Worm (Caenorhabditis elegans): ENCODE data around the gene C50B6.9.

C50B6.9 gene

ce11 chrV:13350302-13350701 is 14.1 kb downstream of the C50B6.9 start:
- no peak for TF ChIP-seq tbx-2 (tag; optimal IDR thresholded peaks at IDR 0.05)
- TF ChIP-seq fkh-6 (tag; optimal IDR thresholded peaks at IDR 0.05), result no peak
- no peak for TF ChIP-seq ceh-19 (GFP tag; optimal IDR thresholded peaks at IDR 0.05)
- no peak for TF ChIP-seq npax-4 (tag; optimal IDR thresholded peaks at IDR 0.05)
- TF ChIP-seq hlh-8 (tag; optimal IDR thresholded peaks at IDR 0.05), result no peak
- no peak for TF ChIP-seq pat-9 (tag; optimal IDR thresholded peaks at IDR 0.05)
- TF ChIP-seq unc-3 (GFP tag; conservative IDR thresholded peaks at IDR 0.05), result no peak
- no peak for TF ChIP-seq unc-3 (tag; optimal IDR thresholded peaks at IDR 0.05)
- TF ChIP-seq odd-2 (tag; optimal IDR thresholded peaks at IDR 0.05), result no peak
- no peak for TF ChIP-seq gmeb-2 (tag; optimal IDR thresholded peaks at IDR 0.05)
- TF ChIP-seq rnt-1 (tag; optimal IDR thresholded peaks at IDR 0.05), result no peak
- TF ChIP-seq fax-1 (tag; optimal IDR thresholded peaks at IDR 0.05), result no peak
- no peak for TF ChIP-seq elt-4 (tag; optimal IDR thresholded peaks at IDR 0.05)
- no peak for TF ChIP-seq nhr-232 (tag; optimal IDR thresholded peaks at IDR 0.05)
- TF ChIP-seq ceh-34 (tag; optimal IDR thresholded peaks at IDR 0.05), result no peak
- TF ChIP-seq mec-3 (tag; optimal IDR thresholded peaks at IDR 0.05; ENCODE audit: borderline replicate concordance), result no peak
- TF ChIP-seq eyg-1 (tag; optimal IDR thresholded peaks at IDR 0.05), result no peak
- no peak for TF ChIP-seq hlh-6 (tag; optimal IDR thresholded peaks at IDR 0.05)
- no peak for TF ChIP-seq pha-4 (tag; optimal IDR thresholded peaks at IDR 0.05)
- no peak for TF ChIP-seq ceh-2 (tag; optimal IDR thresholded peaks at IDR 0.05)
- TF ChIP-seq unc-55 (GFP tag; optimal IDR thresholded peaks at IDR 0.05), result no peak

ce11 chrV:13351773-13352172 is 15.6 kb downstream of the C50B6.9 start:
- peak; percentile 31 for TF ChIP-seq unc-55 (GFP tag; optimal IDR thresholded peaks at IDR 0.05)
- no peak for TF ChIP-seq ceh-45 (GFP tag; IDR thresholded peaks at IDR 0.05)

ce11 chrV:13352415-13352814 is 16.2 kb downstream of the C50B6.9 start:
- TF ChIP-seq ceh-2 (tag; optimal IDR thresholded peaks at IDR 0.05), result no peak
- TF ChIP-seq ceh-31 (tag; optimal IDR thresholded peaks at IDR 0.05), result no peak
- TF ChIP-seq K09A11.1 (tag; optimal IDR thresholded peaks at IDR 0.05; ENCODE audit: insufficient read depth), result no peak
- no peak for TF ChIP-seq unc-55 (GFP tag; optimal IDR thresholded peaks at IDR 0.05)
- no peak for TF ChIP-seq tbx-2 (tag; optimal IDR thresholded peaks at IDR 0.05)
- TF ChIP-seq ama-1 (optimal IDR thresholded peaks at IDR 0.05), result no peak
- TF ChIP-seq sox-2 (GFP tag; IDR thresholded peaks at IDR 0.05), result no peak
- no peak for TF ChIP-seq ceh-30 (tag; optimal IDR thresholded peaks at IDR 0.05)
- TF ChIP-seq hlh-6 (tag; optimal IDR thresholded peaks at IDR 0.05), result no peak
- no peak for TF ChIP-seq syd-9 (tag; optimal IDR thresholded peaks at IDR 0.05)
- no peak for TF ChIP-seq fkh-10 (GFP tag; optimal IDR thresholded peaks at IDR 0.05)
- TF ChIP-seq F13H6.1 (tag; optimal IDR thresholded peaks at IDR 0.05), result no peak
- no peak for TF ChIP-seq pat-9 (tag; optimal IDR thresholded peaks at IDR 0.05)
- no peak for TF ChIP-seq lin-11 (tag; optimal IDR thresholded peaks at IDR 0.05)

- TF ChIP-seq ama-1 (optimal IDR thresholded peaks at IDR 0.05) (no peak), eyg-1 (tag; optimal IDR thresholded peaks at IDR 0.05) (no peak), pag-3 (tag; optimal IDR thresholded peaks at IDR 0.05; ENCODE audit: borderline replicate concordance) (no peak), ceh-30 (tag; optimal IDR thresholded peaks at IDR 0.05) (no peak), ref-2 (tag; optimal IDR thresholded peaks at IDR 0.05) (no peak), Y22D7AL.16 (tag; optimal IDR thresholded peaks at IDR 0.05) (no peak), ceh-48 (tag; optimal IDR thresholded peaks at IDR 0.05) (no peak), elt-2 (tag; optimal IDR thresholded peaks at IDR 0.05) (no peak), tbx-7 (tag; optimal IDR thresholded peaks at IDR 0.05) (no peak), nfya-1 (tag; optimal IDR thresholded peaks at IDR 0.05) (no peak), unc-42 (tag; optimal IDR thresholded peaks at IDR 0.05) (no peak), ceh-24 (tag; optimal IDR thresholded peaks at IDR 0.05) (no peak), dmd-4 (tag; optimal IDR thresholded peaks at IDR 0.05; ENCODE audit: borderline replicate concordance) (no peak), sox-4 (tag; optimal IDR thresholded peaks at IDR 0.05) (no peak), dve-1 (tag; optimal IDR thresholded peaks at IDR 0.05) (no peak), pqm-1 (tag; optimal IDR thresholded peaks at IDR 0.05) (no peak), nhr-232 (tag; optimal IDR thresholded peaks at IDR 0.05) (no peak)
Observed at ce11 chrV:13356210-13356609, 20.0 kb downstream of the C50B6.9 start.

Data from whole organism, late embryonic.